Worm (Caenorhabditis elegans): ENCODE data around the gene T06E6.15.

DNA sequence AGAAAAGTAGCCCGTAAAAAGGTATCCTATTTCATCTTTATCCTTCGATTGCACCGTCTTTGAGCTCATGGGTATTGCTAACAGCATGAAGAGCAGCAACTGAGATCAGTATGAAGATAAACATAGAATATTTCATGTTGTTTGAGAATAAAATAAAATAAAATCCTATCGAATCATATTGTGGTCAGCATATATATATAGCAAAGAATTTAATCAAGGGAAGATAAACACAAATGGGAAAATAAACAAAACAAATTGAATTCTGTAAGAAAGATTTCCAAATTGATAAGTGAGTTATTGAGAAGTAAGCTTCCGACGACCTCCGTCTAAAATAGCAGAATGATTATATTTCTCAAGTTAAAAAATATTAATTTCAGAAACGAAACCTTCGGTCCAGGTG, 44.1 kb upstream of the T06E6.15 start, which contains the start of gene T26H5.10:
- TF ChIP-seq flt-1 (GFP tag; IDR thresholded peaks at IDR 0.05) (no peak), med-1 (GFP tag; optimal IDR thresholded peaks at IDR 0.05; ENCODE audit: insufficient read depth) (no peak), T22C8.4 (GFP tag; IDR thresholded peaks at IDR 0.05) (no peak), klf-2 (GFP tag; conservative IDR thresholded peaks at IDR 0.05) (no peak), tab-1 (GFP tag; IDR thresholded peaks at IDR 0.05) (no peak), cog-1 (tag; optimal IDR thresholded peaks at IDR 0.05) (no peak)

Measured in whole organism, midembryonic.